Worm (Caenorhabditis elegans) whole organism, L4 larva: ENCODE data around the gene evl-14.
A peak's percentile ranks its signal among the peaks of the same experiment; 100 is the strongest.

Source experiments
- ZK546.5 ChIP-seq, 2 experiments: sonication (generic microtip); optimal IDR thresholded peaks; 2 replicates each; lab custom pipeline; 2017; ENCODE audit warnings: missing biosample characterization in 2 of 2, missing genetic modification characterization in 2 of 2
- ama-1 ChIP-seq: fragments of 150-350 bp; optimal IDR thresholded peaks from 2 replicates; lab custom pipeline; 2014; ENCODE audit warnings: inconsistent platforms, mixed read lengths
- nhr-77 ChIP-seq: fragments of 150-350 bp; optimal IDR thresholded peaks from 2 replicates; lab custom pipeline; 2014; ENCODE audit warnings: missing biosample characterization, missing genetic modification characterization
- pqm-1 ChIP-seq: sonication (generic microtip); optimal IDR thresholded peaks from 2 replicates; lab custom pipeline; 2017; ENCODE audit warnings: missing biosample characterization, missing genetic modification characterization
- unc-39 ChIP-seq: sonication (generic microtip); optimal IDR thresholded peaks from 2 replicates; lab custom pipeline; 2017; ENCODE audit warnings: missing biosample characterization, missing genetic modification characterization
- unc-62 ChIP-seq, 3 experiments: fragments of 150-350 bp in 1 of 3; sonication (generic microtip); optimal IDR thresholded peaks in 2 of 3; peaks in 1 of 3; 1 replicate in 1 of 3; 2 replicates in 2 of 3; lab custom pipeline; 2014 to 2017; ENCODE audit warnings: missing biosample characterization in 3 of 3, missing genetic modification characterization in 3 of 3, missing genetic modification reagents in 3 of 3, missing genotype in 1 of 3

- TF ChIP-seq unc-62 (GFP tag; optimal IDR thresholded peaks at IDR 0.05 in 1 of 2; lab: Kevin White, UChicago) (no peak), unc-62 (tag; optimal IDR thresholded peaks at IDR 0.05; lab: Kevin White, UChicago) (no peak), ZK546.5 (tag; optimal IDR thresholded peaks at IDR 0.05; lab: Kevin White, UChicago) (no peak), pqm-1 (tag; lab: Kevin White, UChicago) (no peak), ama-1 (lab: Kevin White, UChicago) (no peak), nhr-77 (peak; percentile 44), unc-39 (tag; lab: Kevin White, UChicago) (no peak)
Measured at ce11 chrIII:4313061-4313962, at the start of gene evl-14, which contains the start of gene dcn-1.
